Worm (Caenorhabditis elegans) whole organism, L1 larva: ENCODE results near the gene fbxa-79.
A peak's percentile ranks its signal among the peaks of the same experiment; 100 is the strongest.

ENCODE experiments used
- C04F5.9 ChIP-seq: sonication (generic microtip); optimal IDR thresholded peaks from 2 replicates; lab custom pipeline; 2016; ENCODE audit warnings: missing genetic modification characterization, missing compliant biosample characterization
- C16A3.4 ChIP-seq: fragments of 150-350 bp; optimal IDR thresholded peaks from 2 replicates; lab custom pipeline; 2014; ENCODE audit warnings: missing biosample characterization, missing genetic modification characterization
- C34B4.2 ChIP-seq: sonication (generic microtip); optimal IDR thresholded peaks from 2 replicates; lab custom pipeline; 2017; ENCODE audit warnings: mild to moderate bottlenecking, missing genetic modification characterization, missing compliant biosample characterization
- F16B12.6 ChIP-seq: fragments of 150-350 bp; optimal IDR thresholded peaks from 2 replicates; lab custom pipeline; 2014; ENCODE audit warnings: missing biosample characterization, missing genetic modification characterization
- Y116A8C.19 ChIP-seq: sonication (generic microtip); optimal IDR thresholded peaks from 2 replicates; lab custom pipeline; 2016; ENCODE audit warnings: missing compliant biosample characterization, missing genetic modification characterization, borderline replicate concordance
- alr-1 ChIP-seq: fragments of 200-800 bp; sonication (Bioruptor generic); optimal IDR thresholded peaks from 2 replicates; lab custom pipeline; 2018; ENCODE audit warnings: borderline replicate concordance, mild to moderate bottlenecking, missing genetic modification characterization, missing compliant biosample characterization
- aly-2 ChIP-seq: fragments of 150-350 bp; optimal IDR thresholded peaks from 2 replicates; lab custom pipeline; 2014; ENCODE audit warnings: missing biosample characterization, missing genetic modification characterization
- blmp-1 ChIP-seq: fragments of 150-350 bp; optimal IDR thresholded peaks from 2 replicates; lab custom pipeline; 2014; ENCODE audit warnings: missing biosample characterization, missing genetic modification characterization
- ceh-63 ChIP-seq: fragments of 200-800 bp; sonication (Bioruptor generic); optimal IDR thresholded peaks from 2 replicates; lab custom pipeline; 2018; ENCODE audit warnings: mild to moderate bottlenecking, missing genetic modification characterization, missing compliant biosample characterization
- ceh-82 ChIP-seq, 3 experiments: fragments of 150-350 bp in 1 of 3; sonication (generic microtip) in 2 of 3; optimal IDR thresholded peaks; 2 replicates each; lab custom pipeline; 2014 to 2017; ENCODE audit warnings: missing biosample characterization in 3 of 3, missing genetic modification characterization in 3 of 3
- ceh-90 ChIP-seq: sonication (generic microtip); optimal IDR thresholded peaks from 2 replicates; lab custom pipeline; 2016; ENCODE audit warnings: missing genetic modification characterization, missing compliant biosample characterization
- ces-1 ChIP-seq: fragments of 150-350 bp; optimal IDR thresholded peaks from 2 replicates; lab custom pipeline; 2014; ENCODE audit warnings: missing biosample characterization, missing genetic modification reagents, missing genetic modification characterization
- dsc-1 ChIP-seq: sonication (generic microtip); optimal IDR thresholded peaks from 2 replicates; lab custom pipeline; 2016; ENCODE audit warnings: mild to moderate bottlenecking, missing genetic modification characterization, missing compliant biosample characterization
- efl-1 ChIP-seq, 4 experiments: fragments of 150-350 bp; optimal IDR thresholded peaks in 3 of 4; peaks in 1 of 4; 1 replicate in 1 of 4; 2 replicates in 3 of 4; lab custom pipeline; 2014; ENCODE audit warnings: missing biosample characterization in 2 of 4, missing genetic modification characterization in 2 of 4, missing genetic modification reagents in 2 of 4
- efl-3 ChIP-seq: fragments of 200-800 bp; sonication (Bioruptor generic); optimal IDR thresholded peaks from 2 replicates; lab custom pipeline; 2018; ENCODE audit warnings: mild to moderate bottlenecking, missing genetic modification characterization, missing compliant biosample characterization
- egl-13 ChIP-seq: sonication (generic microtip); optimal IDR thresholded peaks from 2 replicates; lab custom pipeline; 2016; ENCODE audit warnings: missing genotype, missing genetic modification reagents, missing genetic modification characterization, missing compliant biosample characterization
- elt-3 ChIP-seq, 6 experiments: fragments of 150-350 bp in 1 of 6; sonication (generic microtip); optimal IDR thresholded peaks; 2 replicates each; lab custom pipeline; 2017 to 2018; ENCODE audit warnings: missing biosample characterization in 6 of 6, missing genetic modification characterization in 6 of 6, inconsistent platforms in 1 of 6
- fkh-10 ChIP-seq: sonication (generic microtip); optimal IDR thresholded peaks from 2 replicates; lab custom pipeline; 2017; ENCODE audit warnings: missing biosample characterization, missing genetic modification reagents, missing genetic modification characterization
- fkh-8 ChIP-seq: sonication (generic microtip); optimal IDR thresholded peaks from 2 replicates; lab custom pipeline; 2016; ENCODE audit warnings: mild to moderate bottlenecking, missing genetic modification characterization, missing compliant biosample characterization
- fos-1 ChIP-seq: fragments of 150-350 bp; optimal IDR thresholded peaks from 2 replicates; lab custom pipeline; 2014; ENCODE audit warnings: missing biosample characterization, missing genetic modification characterization
- grh-1 ChIP-seq: fragments of 200-800 bp; sonication (Bioruptor generic); IDR thresholded peaks from 2 replicates; pipeline ENCODE4 v1.3.6; 2022; ENCODE audit warnings: missing genetic modification reagents, missing genetic modification characterization, missing compliant biosample characterization
- hpl-2 ChIP-seq: fragments of 150-350 bp; optimal IDR thresholded peaks from 2 replicates; lab custom pipeline; 2014; ENCODE audit warnings: missing biosample characterization, missing genetic modification reagents, missing genetic modification characterization
- jun-1 ChIP-seq: fragments of 150-350 bp; optimal IDR thresholded peaks from 2 replicates; lab custom pipeline; 2014; ENCODE audit warnings: missing biosample characterization, missing genetic modification reagents, missing genetic modification characterization
- lin-13 ChIP-seq: fragments of 150-350 bp; optimal IDR thresholded peaks from 2 replicates; lab custom pipeline; 2014; ENCODE audit warnings: missing biosample characterization, missing genetic modification reagents, missing genetic modification characterization
- lin-14 ChIP-seq: fragments of 200-800 bp; sonication (Bioruptor generic); optimal IDR thresholded peaks from 2 replicates; lab custom pipeline; 2018; ENCODE audit warnings: mild to moderate bottlenecking, missing genetic modification characterization, moderate library complexity, missing compliant biosample characterization
- lin-35 ChIP-seq, 2 experiments: fragments of 150-350 bp; optimal IDR thresholded peaks; 2 replicates each; lab custom pipeline; 2014; ENCODE audit warnings: missing biosample characterization in 2 of 2, missing genetic modification characterization in 2 of 2, missing genetic modification reagents in 2 of 2
- lin-39 ChIP-seq: fragments of 150-350 bp; optimal IDR thresholded peaks from 2 replicates; lab custom pipeline; 2014; ENCODE audit warnings: missing biosample characterization, missing genetic modification reagents, missing genetic modification characterization
- mab-9 ChIP-seq: fragments of 200-800 bp; sonication (Bioruptor generic); IDR thresholded peaks from 2 replicates; pipeline ENCODE4 v1.3.6; 2022; ENCODE audit warnings: missing genetic modification reagents, missing genetic modification characterization, missing compliant biosample characterization
- mdl-1 ChIP-seq, 2 experiments: fragments of 150-350 bp; optimal IDR thresholded peaks; 2 replicates each; lab custom pipeline; 2014 to 2017; ENCODE audit warnings: missing biosample characterization in 2 of 2, missing genetic modification characterization in 2 of 2, inconsistent platforms in 1 of 2
- mef-2 ChIP-seq: fragments of 150-350 bp; optimal IDR thresholded peaks from 2 replicates; lab custom pipeline; 2014; ENCODE audit warnings: missing biosample characterization, missing genetic modification characterization
- nhr-11 ChIP-seq: fragments of 150-350 bp; optimal IDR thresholded peaks from 2 replicates; lab custom pipeline; 2014; ENCODE audit warnings: missing biosample characterization, missing genetic modification characterization
- nhr-19 ChIP-seq: fragments of 200-800 bp; sonication (Bioruptor generic); conservative IDR thresholded peaks from 2 replicates; pipeline ENCODE4 v1.3.6; 2022; ENCODE audit warnings: missing genetic modification characterization, missing compliant biosample characterization
- nhr-237 ChIP-seq: fragments of 150-350 bp; optimal IDR thresholded peaks from 2 replicates; lab custom pipeline; 2014; ENCODE audit warnings: missing biosample characterization, missing genetic modification characterization
- nhr-28 ChIP-seq: fragments of 150-350 bp; optimal IDR thresholded peaks from 2 replicates; lab custom pipeline; 2014; ENCODE audit warnings: missing biosample characterization, missing genetic modification characterization
- nhr-84 ChIP-seq: sonication (generic microtip); optimal IDR thresholded peaks from 2 replicates; lab custom pipeline; 2017; ENCODE audit warnings: missing biosample characterization, missing genetic modification characterization
- nhr-85 ChIP-seq: sonication (generic microtip); peaks from one replicate; lab custom pipeline; 2016; ENCODE audit warnings: missing genetic modification characterization, inconsistent platforms, missing compliant biosample characterization
- nhr-90 ChIP-seq: sonication (generic microtip); optimal IDR thresholded peaks from 2 replicates; lab custom pipeline; 2016; ENCODE audit warnings: mild to moderate bottlenecking, missing genetic modification characterization, missing compliant biosample characterization; ENCODE audit not compliant: poor library complexity
- pag-3 ChIP-seq: sonication (generic microtip); optimal IDR thresholded peaks from 2 replicates; lab custom pipeline; 2017; ENCODE audit warnings: missing genetic modification characterization, mild to moderate bottlenecking, missing compliant biosample characterization, antibody characterized with exemption, borderline replicate concordance; ENCODE audit not compliant: insufficient read depth
- pax-3 ChIP-seq: fragments of 200-800 bp; sonication (Bioruptor generic); optimal IDR thresholded peaks from 2 replicates; lab custom pipeline; 2018; ENCODE audit warnings: mild to moderate bottlenecking, missing genetic modification characterization, moderate library complexity, missing compliant biosample characterization
- rnt-1 ChIP-seq: sonication (generic microtip); optimal IDR thresholded peaks from 2 replicates; lab custom pipeline; 2016; ENCODE audit warnings: mild to moderate bottlenecking, missing genetic modification characterization, moderate library complexity, missing compliant biosample characterization
- skn-1 ChIP-seq: fragments of 150-350 bp; optimal IDR thresholded peaks from 2 replicates; lab custom pipeline; 2014; ENCODE audit warnings: missing biosample characterization, missing genetic modification characterization
- snpc-4 ChIP-seq: fragments of 150-350 bp; optimal IDR thresholded peaks from 2 replicates; lab custom pipeline; 2014; ENCODE audit warnings: missing biosample characterization, missing genetic modification characterization
- snu-23 ChIP-seq: sonication (generic microtip); optimal IDR thresholded peaks from 2 replicates; lab custom pipeline; 2016; ENCODE audit warnings: missing genetic modification characterization, missing compliant biosample characterization
- sptf-1 ChIP-seq: fragments of 150-350 bp; optimal IDR thresholded peaks from 2 replicates; lab custom pipeline; 2014; ENCODE audit warnings: missing biosample characterization, missing genetic modification characterization
- sup-37 ChIP-seq: fragments of 200-800 bp; sonication (Bioruptor generic); optimal IDR thresholded peaks from 2 replicates; lab custom pipeline; 2018; ENCODE audit warnings: mild to moderate bottlenecking, missing genetic modification characterization, missing compliant biosample characterization
- swsn-7 ChIP-seq: sonication (generic microtip); optimal IDR thresholded peaks from 2 replicates; lab custom pipeline; 2016; ENCODE audit warnings: missing genetic modification characterization, missing compliant biosample characterization
- tlp-1 ChIP-seq: fragments of 150-350 bp; optimal IDR thresholded peaks from 2 replicates; lab custom pipeline; 2014; ENCODE audit warnings: missing biosample characterization, missing genetic modification characterization
- unc-30 ChIP-seq: sonication (generic microtip); optimal IDR thresholded peaks from 2 replicates; lab custom pipeline; 2017; ENCODE audit warnings: missing biosample characterization, missing genetic modification characterization
- unc-62 ChIP-seq: fragments of 150-350 bp; optimal IDR thresholded peaks from 2 replicates; lab custom pipeline; 2014; ENCODE audit warnings: missing biosample characterization, missing genetic modification reagents, missing genetic modification characterization
- unc-98 ChIP-seq: fragments of 200-800 bp; sonication (Bioruptor generic); IDR thresholded peaks from 2 replicates; pipeline ENCODE4 v1.3.6; 2022; ENCODE audit warnings: missing genetic modification characterization, missing compliant biosample characterization
- vab-15 ChIP-seq: sonication (generic microtip); optimal IDR thresholded peaks from 2 replicates; lab custom pipeline; 2017; ENCODE audit warnings: missing genotype, mild to moderate bottlenecking, missing genetic modification characterization, missing compliant biosample characterization
- zag-1 ChIP-seq: fragments of 150-350 bp; optimal IDR thresholded peaks from 2 replicates; lab custom pipeline; 2014; ENCODE audit warnings: missing biosample characterization, missing genetic modification characterization

Gene fbxa-79

DNA sequence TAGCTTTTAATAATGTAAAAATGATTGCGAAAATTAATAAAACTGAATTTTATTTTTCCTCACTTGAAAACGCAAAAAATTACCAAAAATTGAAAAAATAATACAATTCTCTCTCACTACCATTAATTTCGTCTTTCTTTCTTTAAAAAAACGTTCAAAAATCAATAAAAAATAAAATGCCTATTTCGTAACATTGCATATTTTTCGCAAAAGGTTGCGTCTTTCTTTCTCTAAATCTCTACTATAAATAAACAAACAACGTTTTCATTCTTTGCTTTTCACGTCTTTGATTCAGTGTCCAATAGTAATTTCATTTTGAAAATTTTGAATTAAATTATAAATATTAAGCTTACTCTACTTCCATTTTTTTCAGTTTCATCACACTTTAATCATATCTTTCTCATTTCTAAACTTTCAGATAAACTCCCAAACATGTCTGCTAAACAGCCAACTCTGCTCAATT lies 23.5 kb downstream of the fbxa-79 start, which contains the start of gene fbxa-37 (continued):
- TF ChIP-seq blmp-1 (no peak), nhr-237 (tag; lab: Kevin White, UChicago) (peak; percentile 67), C04F5.9 (tag; lab: Kevin White, UChicago) (no peak), nhr-11 (tag; lab: Kevin White, UChicago) (no peak), vab-15 (tag; lab: Kevin White, UChicago) (no peak), Y116A8C.19 (no peak), unc-62 (no peak), efl-1 (optimal IDR thresholded peaks at IDR 0.05; lab: Kevin White, UChicago) (peak; percentile 22 to 36), efl-1 (GFP tag; optimal IDR thresholded peaks at IDR 0.05 in 1 of 2; lab: Kevin White, UChicago) (peak; percentile 18 to 80), ceh-63 (GFP tag; lab: Kevin White, UChicago) (no peak), egl-13 (no peak), elt-3 (tag; optimal IDR thresholded peaks at IDR 0.05; lab: Kevin White, UChicago) (no peak), mdl-1 (tag; optimal IDR thresholded peaks at IDR 0.05; lab: Kevin White, UChicago) (no peak), ceh-90 (tag; lab: Kevin White, UChicago) (no peak), snu-23 (GFP tag; lab: Kevin White, UChicago) (no peak), pax-3 (no peak), lin-13 (no peak), aly-2 (tag; lab: Kevin White, UChicago) (no peak), tlp-1 (tag; lab: Kevin White, UChicago) (no peak), lin-39 (tag; lab: Kevin White, UChicago) (no peak), lin-35 (GFP tag; optimal IDR thresholded peaks at IDR 0.05; lab: Kevin White, UChicago) (peak in 1 of 2 experiments; percentile 25), pag-3 (no peak), C16A3.4 (tag; lab: Kevin White, UChicago) (no peak), jun-1 (tag; lab: Kevin White, UChicago) (no peak), hpl-2 (GFP tag; lab: Kevin White, UChicago) (no peak), rnt-1 (tag; lab: Kevin White, UChicago) (no peak), fos-1 (tag; lab: Kevin White, UChicago) (no peak), C34B4.2 (tag; lab: Kevin White, UChicago) (no peak), nhr-84 (no peak), fkh-8 (no peak), zag-1 (tag; lab: Kevin White, UChicago) (no peak), nhr-90 (tag; lab: Kevin White, UChicago) (no peak), ceh-82 (tag; optimal IDR thresholded peaks at IDR 0.05; lab: Kevin White, UChicago) (peak in 2 of 3 experiments; percentile 32 to 34), nhr-28 (tag; lab: Kevin White, UChicago) (no peak), efl-3 (GFP tag; lab: Kevin White, UChicago) (no peak), alr-1 (tag; lab: Kevin White, UChicago) (no peak), sup-37 (GFP tag; lab: Kevin White, UChicago) (no peak), snpc-4 (no peak), mab-9 (GFP tag; lab: Robert Waterston, UW) (no peak), mef-2 (tag; lab: Kevin White, UChicago) (no peak), fkh-10 (GFP tag; lab: Kevin White, UChicago) (no peak), unc-98 (GFP tag; lab: Robert Waterston, UW) (no peak), unc-30 (tag; lab: Kevin White, UChicago) (no peak), ces-1 (GFP tag; lab: Kevin White, UChicago) (no peak), swsn-7 (tag; lab: Kevin White, UChicago) (peak; percentile 25), lin-14 (GFP tag; lab: Kevin White, UChicago) (peak; percentile 61), sptf-1 (tag; lab: Kevin White, UChicago) (no peak), dsc-1 (tag; lab: Kevin White, UChicago) (no peak), grh-1 (GFP tag; lab: Robert Waterston, UW) (no peak), skn-1 (tag; lab: Kevin White, UChicago) (peak; percentile 61), nhr-19 (no peak), nhr-85 (no peak), F16B12.6 (no peak)
